Worm (Caenorhabditis elegans) whole organism, young adult: ENCODE results near the gene R10E8.1.

Experiments
- F33H1.4 ChIP-seq: fragments of 200-800 bp; sonication (Bioruptor generic); IDR thresholded peaks from 2 replicates; pipeline ENCODE4 v1.3.6; 2022; ENCODE audit warnings: missing genetic modification reagents, missing genetic modification characterization, missing compliant biosample characterization
- cebp-2 ChIP-seq: fragments of 200-800 bp; sonication (Bioruptor generic); IDR thresholded peaks from 2 replicates; pipeline ENCODE4 v1.3.6; 2022; ENCODE audit warnings: missing genetic modification characterization, missing compliant biosample characterization
- efl-1 ChIP-seq: fragments of 150-350 bp; optimal IDR thresholded peaks from 2 replicates; lab custom pipeline; 2014; ENCODE audit warnings: missing biosample characterization, missing genetic modification reagents, missing genetic modification characterization
- hlh-26 ChIP-seq: fragments of 200-800 bp; sonication (Bioruptor generic); conservative IDR thresholded peaks from 2 replicates; pipeline ENCODE4 v1.3.6; 2022; ENCODE audit warnings: missing genetic modification reagents, missing genetic modification characterization, missing compliant biosample characterization
- nhr-27 ChIP-seq: fragments of 200-800 bp; sonication (Bioruptor generic); optimal IDR thresholded peaks from 2 replicates; lab custom pipeline; 2018; ENCODE audit warnings: mild to moderate bottlenecking, missing genetic modification characterization, moderate library complexity, missing compliant biosample characterization
- snpc-3.4 ChIP-seq: sonication (generic microtip); optimal IDR thresholded peaks from 2 replicates; lab custom pipeline; 2017; ENCODE audit warnings: missing genetic modification characterization, mild to moderate bottlenecking, missing compliant biosample characterization, antibody characterized with exemption, moderate library complexity, missing genotype, missing genetic modification reagents
- unc-130 ChIP-seq: sonication (generic microtip); optimal IDR thresholded peaks from 2 replicates; lab custom pipeline; 2016; ENCODE audit warnings: missing genetic modification reagents, missing genetic modification characterization, missing compliant biosample characterization
- unc-62 ChIP-seq: fragments of 150-350 bp; optimal IDR thresholded peaks from 2 replicates; lab custom pipeline; 2014; ENCODE audit warnings: missing biosample characterization, missing genetic modification reagents, missing genetic modification characterization
- ztf-6 ChIP-seq: fragments of 200-800 bp; sonication (Bioruptor generic); IDR thresholded peaks from 2 replicates; pipeline ENCODE4 v1.3.6; 2022; ENCODE audit warnings: missing genetic modification reagents, missing genetic modification characterization, missing compliant biosample characterization

DNA sequence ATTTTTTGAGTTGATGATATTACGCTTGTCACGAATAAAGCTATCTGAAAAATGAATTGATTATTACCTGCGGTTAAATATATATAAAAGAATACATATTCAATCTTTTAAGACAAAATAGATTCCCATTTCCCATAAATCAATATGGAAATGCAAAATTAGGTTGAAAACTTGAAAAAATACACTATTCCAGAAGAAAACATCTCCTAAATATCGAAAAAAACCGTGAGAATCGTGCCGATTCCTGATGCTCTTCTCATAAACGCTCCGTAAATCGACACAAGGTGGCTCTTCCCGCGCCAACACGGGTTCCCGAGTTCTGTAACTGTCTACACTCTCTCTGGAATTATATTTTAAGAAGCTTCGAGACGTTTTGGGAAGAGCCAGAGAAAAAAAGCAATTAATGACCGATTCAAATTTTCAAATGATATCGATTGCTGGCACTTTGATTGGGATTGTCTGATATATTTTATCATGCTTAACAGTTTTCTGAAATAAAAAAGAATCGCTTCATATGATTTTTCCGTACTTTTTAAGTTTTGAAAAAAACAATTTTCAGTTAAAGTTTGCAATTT is 15.4 kb downstream of the R10E8.1 start, which contains the start of gene R10E8.3:
- TF ChIP-seq unc-62 (GFP tag; lab: Kevin White, UChicago) = no peak
- TF ChIP-seq snpc-3.4 = no peak
- no peak for TF ChIP-seq ztf-6 (GFP tag; lab: Robert Waterston, UW)
- no peak for TF ChIP-seq nhr-27 (tag; lab: Kevin White, UChicago)
- TF ChIP-seq efl-1 (GFP tag; lab: Kevin White, UChicago) = no peak
- no peak for TF ChIP-seq unc-130
- no peak for TF ChIP-seq F33H1.4 (GFP tag; lab: Robert Waterston, UW)
- no peak for TF ChIP-seq cebp-2 (GFP tag; lab: Robert Waterston, UW)
- TF ChIP-seq hlh-26 (GFP tag; lab: Robert Waterston, UW) = no peak
